Fruit fly (Drosophila melanogaster) whole organism: ENCODE results near the gene CG32163.

ENCODE experiments used
- CG8478 ChIP-seq: fragments of >200 bp; optimal IDR thresholded peaks from 2 replicates; lab custom pipeline; 2018; ENCODE audit warnings: inconsistent platforms
- Dll ChIP-seq: fragments of >200 bp; optimal IDR thresholded peaks from 2 replicates; lab custom pipeline; 2017
- EcR ChIP-seq, 2 experiments: fragments of >200 bp; optimal IDR thresholded peaks; 2 replicates each; lab custom pipeline; 2017; ENCODE audit warnings: missing biosample characterization in 2 of 2, missing genetic modification characterization in 2 of 2, missing genetic modification reagents in 2 of 2
- pan ChIP-seq: fragments of >200 bp; optimal IDR thresholded peaks from 2 replicates; lab custom pipeline; 2017
- psq ChIP-seq: fragments of >200 bp; optimal IDR thresholded peaks from 2 replicates; lab custom pipeline; 2017

- no peak for TF ChIP-seq pan (lab: Kevin White, UChicago)
- TF ChIP-seq CG8478 (lab: Kevin White, UChicago) = no peak
- TF ChIP-seq psq (lab: Kevin White, UChicago) = no peak
- no peak for TF ChIP-seq Dll
- no peak for TF ChIP-seq EcR (GFP tag; optimal IDR thresholded peaks at IDR 0.05; lab: Kevin White, UChicago)
Observed at dm6 chr3L:16612152-16612551, 25.2 kb downstream of the CG32163 start, which contains the start of gene CG4101.
